Fruit fly (Drosophila melanogaster): ENCODE results near the gene dpr18.

DNA sequence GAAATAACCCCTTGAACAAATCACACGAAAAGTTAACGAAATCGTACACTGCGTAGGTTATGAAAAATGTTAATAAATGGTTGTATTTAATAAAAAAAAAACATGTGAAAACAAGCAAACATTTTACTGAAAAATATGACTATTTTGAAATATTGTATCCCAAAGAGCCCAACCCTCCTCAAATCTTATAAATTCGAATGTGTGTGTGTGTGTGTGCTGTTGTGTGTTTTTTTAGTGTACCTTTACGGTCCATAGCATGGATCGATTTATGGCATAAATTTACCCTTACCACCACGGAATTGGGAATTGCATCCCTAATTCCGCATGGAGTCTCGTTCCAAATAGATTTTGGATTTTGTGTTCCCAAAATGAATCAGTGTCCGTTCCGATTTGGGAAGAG, 39.9 kb downstream of the dpr18 start:
- TF ChIP-seq fd96Ca (GFP tag; IDR thresholded peaks at IDR 0.05) (0 out of 3 replicates have a peak, but pooled peaks have one; percentile 15), CG15710 (tag; optimal IDR thresholded peaks at IDR 0.05) (no peak), EcR (GFP tag; optimal IDR thresholded peaks at IDR 0.05) (no peak), CG34367 (tag; optimal IDR thresholded peaks at IDR 0.05) (no peak), D1 (tag; optimal IDR thresholded peaks at IDR 0.05) (no peak), CG17806 (tag; optimal IDR thresholded peaks at IDR 0.05) (no peak), CG14655 (GFP tag; optimal IDR thresholded peaks at IDR 0.05) (no peak), CG12605 (GFP tag; IDR thresholded peaks at IDR 0.05) (0 out of 2 replicates have a peak, but pooled peaks have one; percentile 24), rn (GFP tag; IDR thresholded peaks at IDR 0.05) (0 out of 2 replicates have a peak, but pooled peaks have one; percentile 5), gl (tag; optimal IDR thresholded peaks at IDR 0.05) (no peak), CG13204 (GFP tag; optimal IDR thresholded peaks at IDR 0.05) (no peak), CG8301 (tag; optimal IDR thresholded peaks at IDR 0.05) (no peak)

Data from whole organism, pupa.